Worm (Caenorhabditis elegans): ENCODE results near the gene C29E4.9.

The C29E4.9 gene

DNA sequence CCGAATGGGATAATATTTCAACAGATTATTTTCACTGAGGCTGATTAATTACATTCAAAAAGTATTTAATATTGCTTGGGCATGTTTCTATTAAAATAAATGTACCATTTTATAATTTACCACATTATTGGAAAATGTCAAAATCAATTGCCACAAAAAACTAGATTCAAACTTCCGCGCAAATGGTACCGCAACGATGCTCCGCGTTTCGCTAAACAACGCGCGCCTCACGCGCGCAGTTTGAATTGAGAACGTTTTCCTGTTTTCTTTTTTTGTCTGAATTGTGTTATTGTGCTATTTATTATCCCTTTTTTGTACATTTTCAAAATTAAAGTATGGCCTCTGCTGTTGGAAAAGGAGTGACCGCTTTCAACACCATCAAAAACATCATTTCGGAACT is 16.0 kb downstream of the C29E4.9 start, which contains the start of gene C29E4.12 (continued):
- TF ChIP-seq Y79H2A.3 (GFP tag; conservative IDR thresholded peaks at IDR 0.05): no peak
- no peak for TF ChIP-seq ceh-79 (tag; optimal IDR thresholded peaks at IDR 0.05)
- peak; percentile 12 for TF ChIP-seq F23B12.7 (tag; optimal IDR thresholded peaks at IDR 0.05; ENCODE audit: insufficient read depth)
- TF ChIP-seq dpl-1 (GFP tag; optimal IDR thresholded peaks at IDR 0.05): peak; percentile 65
- no peak for TF ChIP-seq attf-6 (GFP tag; IDR thresholded peaks at IDR 0.05)
- no peak for TF ChIP-seq C17E4.6 (GFP tag; IDR thresholded peaks at IDR 0.05)
- TF ChIP-seq efl-1 (GFP tag; optimal IDR thresholded peaks at IDR 0.05): peak; percentile 78
- TF ChIP-seq lin-35 (GFP tag; optimal IDR thresholded peaks at IDR 0.05): peak in 1 of 3 experiments; percentile 90
- no peak for TF ChIP-seq egl-18 (GFP tag; IDR thresholded peaks at IDR 0.05)
- no peak for TF ChIP-seq snpc-4 (GFP tag; optimal IDR thresholded peaks at IDR 0.05)
- no peak for TF ChIP-seq snpc-4 (tag; optimal IDR thresholded peaks at IDR 0.05)
- no peak for TF ChIP-seq ekl-4 (GFP tag; IDR thresholded peaks at IDR 0.05)
- TF ChIP-seq zfh-2 (GFP tag; conservative IDR thresholded peaks at IDR 0.05): no peak

DNA sequence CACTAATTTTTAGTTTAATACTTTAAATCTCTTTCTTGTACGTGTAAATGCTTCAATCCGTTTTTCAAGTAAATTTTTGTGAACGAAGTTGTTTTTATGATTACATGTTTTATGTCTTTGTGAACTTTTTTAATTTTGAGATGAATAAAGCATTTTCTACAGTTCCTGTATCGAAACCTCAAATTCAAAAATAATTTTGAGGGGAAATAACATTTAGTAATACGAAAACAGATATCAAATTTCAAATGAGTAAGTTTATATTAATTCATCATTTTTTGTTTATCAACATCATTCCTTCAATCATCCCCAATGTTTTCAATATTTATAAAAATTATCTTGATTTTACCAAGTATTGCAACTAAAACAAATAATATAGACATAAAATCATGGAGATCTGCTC is 19.3 kb downstream of the C29E4.9 start, which contains the start of gene C29E4.10:
Gene C29E4.10 (plus strand): TSS at position 301 of the 400 bp plus-strand sequence.
- TF ChIP-seq ceh-100 (GFP tag; IDR thresholded peaks at IDR 0.05): no peak
- TF ChIP-seq F57C9.4 (tag; optimal IDR thresholded peaks at IDR 0.05): no peak
- no peak for TF ChIP-seq B0035.1 (tag; optimal IDR thresholded peaks at IDR 0.05)
- no peak for TF ChIP-seq Y53F4B.3 (GFP tag; IDR thresholded peaks at IDR 0.05)
- TF ChIP-seq pbrm-1 (GFP tag; IDR thresholded peaks at IDR 0.05): no peak
- TF ChIP-seq T07F8.4 (tag; optimal IDR thresholded peaks at IDR 0.05): no peak
- TF ChIP-seq ztf-22 (GFP tag; optimal IDR thresholded peaks at IDR 0.05): no peak
- TF ChIP-seq ceh-79 (tag; optimal IDR thresholded peaks at IDR 0.05): no peak
- TF ChIP-seq F39B2.1 (GFP tag; IDR thresholded peaks at IDR 0.05): no peak
- no peak for TF ChIP-seq die-1 (tag; optimal IDR thresholded peaks at IDR 0.05)
- no peak for TF ChIP-seq madf-8 (GFP tag; conservative IDR thresholded peaks at IDR 0.05)
- no peak for TF ChIP-seq somi-1 (GFP tag; optimal IDR thresholded peaks at IDR 0.05)
- no peak for TF ChIP-seq sdz-38 (tag; optimal IDR thresholded peaks at IDR 0.05)
- no peak for TF ChIP-seq cebp-1 (GFP tag; IDR thresholded peaks at IDR 0.05)
- no peak for TF ChIP-seq cebp-1 (tag; optimal IDR thresholded peaks at IDR 0.05)
- no peak for TF ChIP-seq F37B4.10 (GFP tag; IDR thresholded peaks at IDR 0.05)
- no peak for TF ChIP-seq athp-1 (tag; optimal IDR thresholded peaks at IDR 0.05)
- TF ChIP-seq F22D6.2 (tag; optimal IDR thresholded peaks at IDR 0.05): no peak
- no peak for TF ChIP-seq B0261.1 (tag; optimal IDR thresholded peaks at IDR 0.05)
- TF ChIP-seq gei-17 (GFP tag; optimal IDR thresholded peaks at IDR 0.05): no peak

DNA sequence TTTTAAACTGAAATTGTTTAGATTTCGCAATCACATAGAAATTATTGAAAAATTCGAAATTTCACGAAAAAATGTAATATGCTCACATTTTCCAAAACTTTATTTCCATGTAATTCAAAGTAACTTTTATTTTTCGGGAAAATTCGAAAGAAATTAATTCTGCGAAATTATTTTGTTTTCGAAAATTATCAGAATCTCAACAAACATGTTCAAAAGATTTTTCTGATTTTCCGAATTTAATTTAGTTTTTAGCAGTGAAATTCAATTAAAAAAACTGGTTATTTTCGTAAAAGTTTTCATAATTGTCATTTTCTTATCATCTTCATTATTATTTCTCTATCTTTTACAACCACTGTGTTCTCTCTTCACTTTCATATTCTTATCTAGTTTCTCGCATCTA is 23.6 kb downstream of the C29E4.9 start, which contains the start of gene ran-2:
Gene ran-2 (plus strand): TSS at position 301 of the 400 bp plus-strand sequence.
- TF ChIP-seq cebp-1 (GFP tag; IDR thresholded peaks at IDR 0.05) (no peak), cebp-1 (tag; optimal IDR thresholded peaks at IDR 0.05) (peak; percentile 85), ama-1 (optimal IDR thresholded peaks at IDR 0.05) (no peak), ama-1 (GFP tag; optimal IDR thresholded peaks at IDR 0.05) (no peak), hlh-26 (GFP tag; conservative IDR thresholded peaks at IDR 0.05) (no peak)

DNA sequence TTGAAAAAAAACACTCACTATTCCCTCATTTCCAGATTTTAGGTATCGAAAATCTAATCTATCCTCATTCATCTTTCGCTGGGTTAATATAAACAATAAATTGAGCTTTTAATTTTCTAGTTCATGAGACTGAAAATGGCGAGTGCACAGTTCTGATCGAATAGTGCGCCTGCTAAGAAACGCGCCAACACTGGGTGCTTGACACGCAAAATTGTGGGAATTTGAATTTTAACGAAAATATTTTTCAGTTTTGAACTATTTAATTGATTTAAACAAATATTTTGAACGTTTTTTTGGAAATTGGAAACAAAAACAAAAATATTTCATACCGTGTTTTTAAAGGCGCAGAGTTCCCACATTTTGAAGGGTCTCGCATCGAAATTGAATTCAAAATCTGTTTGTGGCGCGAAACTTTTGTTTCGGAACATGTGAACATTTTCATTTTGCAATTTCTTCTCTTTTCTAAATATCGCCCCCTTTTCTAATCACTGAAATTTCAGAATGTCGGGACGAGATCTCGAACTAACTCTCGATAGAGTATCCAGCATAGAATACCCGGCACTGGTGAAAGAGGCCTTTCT is 28.2 kb downstream of the C29E4.9 start, which contains the start of the genes C29E4.13 and npp-15:
Gene C29E4.13 (minus strand): TSS at position 169 of the 581 bp plus-strand sequence.
Gene npp-15 (plus strand): TSS at position 495 of the 581 bp plus-strand sequence.
- TF ChIP-seq ekl-4 (GFP tag; IDR thresholded peaks at IDR 0.05) (no peak), C06A6.2 (GFP tag; conservative IDR thresholded peaks at IDR 0.05) (no peak), gei-17 (GFP tag; optimal IDR thresholded peaks at IDR 0.05) (no peak), attf-3 (GFP tag; conservative IDR thresholded peaks at IDR 0.05) (peak; percentile 53; the same call in 1 of the 2 replicates), ztf-25 (GFP tag; IDR thresholded peaks at IDR 0.05) (no peak), F39B2.1 (GFP tag; IDR thresholded peaks at IDR 0.05) (no peak), nhr-120 (GFP tag; IDR thresholded peaks at IDR 0.05) (no peak), attf-5 (GFP tag; optimal IDR thresholded peaks at IDR 0.05) (peak; percentile 46), nhr-80 (tag; optimal IDR thresholded peaks at IDR 0.05) (peak; percentile 15), efl-1 (GFP tag; optimal IDR thresholded peaks at IDR 0.05) (peak; percentile 87), cebp-1 (GFP tag; IDR thresholded peaks at IDR 0.05) (no peak), cebp-1 (tag; optimal IDR thresholded peaks at IDR 0.05) (peak; percentile 18), madf-6 (GFP tag; IDR thresholded peaks at IDR 0.05) (peak; percentile 80), madf-8 (GFP tag; conservative IDR thresholded peaks at IDR 0.05) (peak; percentile 55), ztf-3 (GFP tag; optimal IDR thresholded peaks at IDR 0.05) (no peak), xnd-1 (tag; optimal IDR thresholded peaks at IDR 0.05) (peak; percentile 60), dpl-1 (GFP tag; optimal IDR thresholded peaks at IDR 0.05) (peak; percentile 72), Y53F4B.3 (GFP tag; IDR thresholded peaks at IDR 0.05) (no peak), madf-3 (GFP tag; IDR thresholded peaks at IDR 0.05) (no peak)

Data from whole organism, young adult.